Worm (Caenorhabditis elegans) whole organism, L4 larva: ENCODE results near the gene cyp-32B1.

Source experiments
- dmd-6 ChIP-seq: fragments of 200-800 bp; sonication (Bioruptor generic); IDR thresholded peaks from 2 replicates; pipeline ENCODE4 v1.3.6; 2022; ENCODE audit warnings: missing genetic modification reagents, missing genetic modification characterization, missing compliant biosample characterization
- lin-13 ChIP-seq: fragments of 150-350 bp; optimal IDR thresholded peaks from 2 replicates; lab custom pipeline; 2014; ENCODE audit warnings: missing biosample characterization, missing genetic modification reagents, missing genetic modification characterization
- lin-39 ChIP-seq: fragments of 150-350 bp; optimal IDR thresholded peaks from 2 replicates; lab custom pipeline; 2014; ENCODE audit warnings: missing biosample characterization, missing genetic modification reagents, missing genetic modification characterization
- nhr-77 ChIP-seq: fragments of 150-350 bp; optimal IDR thresholded peaks from 2 replicates; lab custom pipeline; 2014; ENCODE audit warnings: missing biosample characterization, missing genetic modification characterization
- pha-4 ChIP-seq, 2 experiments: fragments of 150-350 bp in 1 of 2; fragments of 200-800 bp in 1 of 2; sonication (Bioruptor generic) in 1 of 2; IDR thresholded peaks in 1 of 2; optimal IDR thresholded peaks in 1 of 2; 2 replicates each; pipeline versions ENCODE4 v1.3.6 to Lab custom; 2014 to 2022; ENCODE audit warnings: missing genetic modification characterization in 2 of 2, missing genetic modification reagents in 2 of 2, missing biosample characterization in 1 of 2, missing compliant biosample characterization in 1 of 2
- saeg-2 ChIP-seq: fragments of 200-800 bp; sonication (Bioruptor generic); IDR thresholded peaks from 2 replicates; pipeline ENCODE4 v1.3.6; 2022; ENCODE audit warnings: missing genetic modification reagents, missing genetic modification characterization, missing compliant biosample characterization
- unc-62 ChIP-seq, 3 experiments: fragments of 150-350 bp in 1 of 3; sonication (generic microtip); optimal IDR thresholded peaks in 2 of 3; peaks in 1 of 3; 1 replicate in 1 of 3; 2 replicates in 2 of 3; lab custom pipeline; 2014 to 2017; ENCODE audit warnings: missing biosample characterization in 3 of 3, missing genetic modification characterization in 3 of 3, missing genetic modification reagents in 3 of 3, missing genotype in 1 of 3
- zfp-3 ChIP-seq: fragments of 200-800 bp; sonication (Bioruptor generic); conservative IDR thresholded peaks from 2 replicates; pipeline ENCODE4 v1.3.6; 2022; ENCODE audit warnings: missing genetic modification reagents, missing genetic modification characterization, missing compliant biosample characterization

DNA sequence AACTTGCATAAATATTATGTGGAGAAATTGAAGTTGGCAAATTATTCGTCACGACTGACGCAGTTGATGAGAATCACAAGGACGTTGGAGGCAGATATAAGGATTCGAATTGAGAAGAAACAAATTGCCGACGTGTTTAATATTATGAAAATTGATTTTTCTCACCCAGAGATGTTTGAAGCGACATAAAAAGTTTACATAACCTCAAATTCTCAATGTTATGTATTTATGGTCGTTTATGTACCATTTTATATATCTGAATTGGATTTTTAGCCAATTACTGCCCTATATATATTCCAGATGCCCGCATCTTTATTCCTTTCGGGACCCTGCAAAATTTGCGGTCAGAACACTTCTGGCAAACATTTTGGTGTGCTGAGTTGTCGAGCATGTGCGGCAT is 27.6 kb upstream of the cyp-32B1 start, which contains the start of gene nhr-126:
- TF ChIP-seq nhr-77 (tag; lab: Kevin White, UChicago) (no peak), zfp-3 (GFP tag; lab: Robert Waterston, UW) (no peak), dmd-6 (GFP tag; lab: Robert Waterston, UW) (no peak), lin-13 (GFP tag; lab: Kevin White, UChicago) (no peak), saeg-2 (GFP tag; lab: Robert Waterston, UW) (no peak), pha-4 (GFP tag; IDR thresholded peaks at IDR 0.05; lab: Robert Waterston, UW) (no peak), pha-4 (tag; optimal IDR thresholded peaks at IDR 0.05; lab: Kevin White, UChicago) (no peak), lin-39 (tag; lab: Kevin White, UChicago) (no peak), unc-62 (GFP tag; optimal IDR thresholded peaks at IDR 0.05 in 1 of 2; lab: Kevin White, UChicago) (no peak), unc-62 (tag; optimal IDR thresholded peaks at IDR 0.05; lab: Kevin White, UChicago) (no peak)
